Worm (Caenorhabditis elegans) whole organism, L4 larva: ENCODE results near the gene mct-4.

Experiments
- aha-1 ChIP-seq: fragments of 150-350 bp; peaks from one replicate; lab custom pipeline; 2014; ENCODE audit warnings: missing biosample characterization, missing genetic modification characterization
- ama-1 ChIP-seq: fragments of 150-350 bp; optimal IDR thresholded peaks from 2 replicates; lab custom pipeline; 2014; ENCODE audit warnings: inconsistent platforms, mixed read lengths
- ceh-82 ChIP-seq: sonication (generic microtip); optimal IDR thresholded peaks from 2 replicates; lab custom pipeline; 2017; ENCODE audit warnings: missing biosample characterization, missing genetic modification characterization
- nhr-76 ChIP-seq: fragments of 150-350 bp; optimal IDR thresholded peaks from 2 replicates; lab custom pipeline; 2014; ENCODE audit warnings: missing biosample characterization, missing genetic modification characterization
- snpc-4 ChIP-seq: fragments of 150-350 bp; optimal IDR thresholded peaks from 2 replicates; lab custom pipeline; 2014; ENCODE audit warnings: missing biosample characterization, missing genetic modification characterization

DNA sequence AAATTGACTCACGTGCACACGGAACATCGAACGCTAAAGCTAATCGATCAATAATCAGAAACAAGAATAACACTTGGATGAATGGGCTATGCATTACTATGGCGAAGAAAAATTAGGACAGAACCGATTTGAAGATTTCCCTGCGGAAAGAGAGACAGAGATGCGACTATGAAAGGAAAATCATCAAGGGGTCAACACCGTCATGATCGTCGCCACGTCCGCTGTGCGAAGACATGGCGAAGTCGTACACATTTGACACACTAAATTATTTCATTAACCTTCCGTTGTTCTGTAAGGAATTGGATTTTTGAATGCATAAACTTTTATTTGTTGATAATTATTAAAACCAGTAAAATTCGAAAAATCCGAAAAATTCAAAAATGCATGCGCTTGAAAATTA is 39.7 kb upstream of the mct-4 start, which contains the start of gene M03F4.6:
- peak; percentile 88 for TF ChIP-seq aha-1
- no peak for TF ChIP-seq ama-1 (lab: Kevin White, UChicago)
- no peak for TF ChIP-seq ceh-82 (tag; lab: Kevin White, UChicago)
- TF ChIP-seq snpc-4 (tag; lab: Kevin White, UChicago), result no peak
- TF ChIP-seq nhr-76 (tag; lab: Kevin White, UChicago), result no peak
